Worm (Caenorhabditis elegans): ENCODE measurements around the gene ceh-22.

DNA sequence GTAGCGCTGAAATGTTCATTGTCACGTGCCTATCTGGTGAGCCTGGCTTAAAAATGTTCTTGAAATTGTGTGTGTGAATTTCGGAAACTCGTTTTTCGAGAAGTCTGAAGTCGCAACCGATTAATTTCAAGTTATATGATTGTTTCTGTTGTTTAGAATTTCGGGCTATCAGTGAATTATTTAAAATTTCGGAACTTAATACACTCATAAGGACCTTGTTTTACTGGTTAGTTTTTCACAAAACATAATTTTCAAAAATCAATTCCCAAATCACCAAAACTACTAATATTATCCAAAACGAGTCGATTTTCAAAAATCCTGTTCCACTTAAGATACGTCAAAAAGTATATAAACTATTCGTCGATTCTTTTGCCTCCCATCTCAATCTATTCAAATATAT lies 41.2 kb upstream of the ceh-22 start:
- TF ChIP-seq ceh-20 (GFP tag; IDR thresholded peaks at IDR 0.05) (no peak), daf-16 (GFP tag; optimal IDR thresholded peaks at IDR 0.05) (no peak), daf-16 (tag; optimal IDR thresholded peaks at IDR 0.05) (no peak), set-16 (GFP tag; IDR thresholded peaks at IDR 0.05) (no peak), nhr-11 (tag; optimal IDR thresholded peaks at IDR 0.05) (no peak), lsy-2 (tag; optimal IDR thresholded peaks at IDR 0.05) (no peak), gei-8 (GFP tag; optimal IDR thresholded peaks at IDR 0.05) (no peak), ama-1 (optimal IDR thresholded peaks at IDR 0.05) (no peak), lin-13 (GFP tag; optimal IDR thresholded peaks at IDR 0.05) (no peak), arid-1 (GFP tag; conservative IDR thresholded peaks at IDR 0.05) (no peak), Y5F2A.4 (GFP tag; optimal IDR thresholded peaks at IDR 0.05) (no peak), dmd-8 (GFP tag; IDR thresholded peaks at IDR 0.05) (no peak), mes-2 (tag; optimal IDR thresholded peaks at IDR 0.05; ENCODE audit: poor library complexity, severe bottlenecking) (no peak), nhr-28 (tag; optimal IDR thresholded peaks at IDR 0.05) (no peak), nhr-76 (tag; optimal IDR thresholded peaks at IDR 0.05) (no peak)
